Fruit fly (Drosophila melanogaster): ENCODE data around the gene CG9396.

The CG9396 gene

DNA sequence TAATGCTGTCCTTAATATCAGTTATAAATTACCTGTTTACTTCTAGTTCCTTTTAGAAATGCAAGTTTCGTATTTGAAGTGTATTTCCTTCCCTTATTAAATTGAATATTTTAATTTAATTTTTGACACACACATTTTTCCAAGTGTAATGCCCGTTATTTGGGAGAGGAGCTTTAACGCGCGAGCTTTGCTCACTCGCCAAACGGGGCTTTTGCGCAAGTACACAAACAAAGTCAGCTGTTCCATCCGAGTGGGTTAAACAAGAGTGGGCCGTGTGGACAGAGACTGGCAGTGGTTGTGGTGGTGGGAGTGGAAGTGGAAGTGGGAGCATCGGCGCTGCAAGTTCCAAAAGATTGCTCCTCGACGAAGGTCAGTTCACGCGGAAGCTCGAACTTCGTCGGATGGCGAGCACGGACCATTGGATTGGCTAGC lies 9.7 kb upstream of the CG9396 start, which contains the start of gene CG8301 (continued):
- TF ChIP-seq Rfx (GFP tag; IDR thresholded peaks at IDR 0.05) (peak; percentile 35; the same call in 1 of the 2 replicates), tap (tag; optimal IDR thresholded peaks at IDR 0.05) (peak; percentile 15), hb (GFP tag; IDR thresholded peaks at IDR 0.05; ENCODE audit: partially characterized antibody) (no peak), dpn (GFP tag; optimal IDR thresholded peaks at IDR 0.05) (peak in 1 of 2 experiments; percentile 30), sens-2 (GFP tag; IDR thresholded peaks at IDR 0.05) (no peak), Asciz (GFP tag; optimal IDR thresholded peaks at IDR 0.05) (peak; percentile 34), ATbp (GFP tag; optimal IDR thresholded peaks at IDR 0.05) (peak; percentile 1), Meics (GFP tag; optimal IDR thresholded peaks at IDR 0.05) (peak; percentile 20), CG5245 (GFP tag; optimal IDR thresholded peaks at IDR 0.05) (no peak), ewg (GFP tag; optimal IDR thresholded peaks at IDR 0.05) (peak; percentile 87), CG31224 (GFP tag; IDR thresholded peaks at IDR 0.05) (no peak), CG12744 (GFP tag; optimal IDR thresholded peaks at IDR 0.05) (peak; percentile 4), Elba2 (GFP tag; optimal IDR thresholded peaks at IDR 0.05) (no peak), CG13296 (GFP tag; optimal IDR thresholded peaks at IDR 0.05) (no peak), fd96Cb (tag; optimal IDR thresholded peaks at IDR 0.05) (no peak), unpg (GFP tag; optimal IDR thresholded peaks at IDR 0.05) (peak; percentile 51), CG14441 (GFP tag; IDR thresholded peaks at IDR 0.05) (no peak), sim (GFP tag; IDR thresholded peaks at IDR 0.05) (no peak), Fer3 (tag; optimal IDR thresholded peaks at IDR 0.05) (peak; percentile 30), odd (GFP tag; optimal IDR thresholded peaks at IDR 0.05) (no peak), Sox102F (GFP tag; optimal IDR thresholded peaks at IDR 0.05) (peak; percentile 50), Fer1 (GFP tag; optimal IDR thresholded peaks at IDR 0.05) (peak; percentile 72), crol (GFP tag; IDR thresholded peaks at IDR 0.05) (peak; percentile 13; the same call in 1 of the 2 replicates), ERR (GFP tag; optimal IDR thresholded peaks at IDR 0.05) (peak; percentile 1), CG7928 (GFP tag; optimal IDR thresholded peaks at IDR 0.05) (no peak), CG2120 (GFP tag; optimal IDR thresholded peaks at IDR 0.05) (peak; percentile 60), Bteb2 (GFP tag; optimal IDR thresholded peaks at IDR 0.05) (peak; percentile 8), CG31441 (GFP tag; IDR thresholded peaks at IDR 0.05) (peak; percentile 46), stc (GFP tag; IDR thresholded peaks at IDR 0.05) (peak; percentile 40; the same call in 1 of the 2 replicates), CG3847 (GFP tag; IDR thresholded peaks at IDR 0.05) (no peak), CoRest (tag; optimal IDR thresholded peaks at IDR 0.05) (peak; percentile 15), sug (tag; optimal IDR thresholded peaks at IDR 0.05) (peak; percentile 9), Xrp1 (GFP tag; IDR thresholded peaks at IDR 0.05) (0 out of 2 replicates have a peak, but pooled peaks have one; percentile 17), CG18262 (tag; optimal IDR thresholded peaks at IDR 0.05) (peak; percentile 16), Nf-YC (tag; optimal IDR thresholded peaks at IDR 0.05) (peak; percentile 24), CG17612 (GFP tag; IDR thresholded peaks at IDR 0.05) (no peak), Adf1 (GFP tag; IDR thresholded peaks at IDR 0.05) (no peak), jing (GFP tag; optimal IDR thresholded peaks at IDR 0.05) (no peak), CG6854 (GFP tag; optimal IDR thresholded peaks at IDR 0.05) (no peak), pan (optimal IDR thresholded peaks at IDR 0.05) (no peak), pan (GFP tag; optimal IDR thresholded peaks at IDR 0.05 in 1 of 2, IDR thresholded peaks at IDR 0.05 in 1 of 2) (peak in 1 of 2 experiments; percentile 40), Deaf1 (tag; optimal IDR thresholded peaks at IDR 0.05) (peak; percentile 77), CG30403 (GFP tag; optimal IDR thresholded peaks at IDR 0.05) (peak; percentile 39), CG2678 (tag; optimal IDR thresholded peaks at IDR 0.05) (no peak), CG32532 (GFP tag; IDR thresholded peaks at IDR 0.05) (peak; percentile 60; the same call in 1 of the 2 replicates), CG14014 (GFP tag; IDR thresholded peaks at IDR 0.05) (peak; percentile 38; the same call in 1 of the 2 replicates), CG13894 (tag; optimal IDR thresholded peaks at IDR 0.05) (no peak), stwl (tag; optimal IDR thresholded peaks at IDR 0.05) (no peak), ftz-f1 (GFP tag; optimal IDR thresholded peaks at IDR 0.05) (no peak), sisA (GFP tag; IDR thresholded peaks at IDR 0.05) (no peak), rib (GFP tag; IDR thresholded peaks at IDR 0.05) (no peak)

Data from whole organism, embryonic.